Fruit fly (Drosophila melanogaster): ENCODE results near the gene CG42764.

DNA sequence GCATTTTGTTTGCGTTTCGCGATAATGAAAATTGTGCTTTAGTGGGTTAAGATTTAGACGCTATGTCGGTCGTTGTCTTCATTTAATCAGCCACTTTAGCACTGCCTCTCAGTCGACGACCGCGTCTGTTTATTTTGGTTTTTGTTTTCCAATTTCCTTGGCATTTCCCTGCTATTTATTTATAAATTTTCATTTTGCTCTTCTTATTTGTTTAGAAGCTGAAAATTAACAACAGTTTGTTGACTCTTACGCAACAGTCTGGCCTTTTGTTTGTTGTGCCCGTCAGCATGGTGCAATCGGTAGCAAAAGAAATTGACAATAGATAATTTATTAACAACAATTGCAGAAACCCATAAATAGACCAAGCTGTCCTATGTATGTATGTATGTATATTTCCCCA is 41.7 kb upstream of the CG42764 start:
- TF ChIP-seq CG8478 (optimal IDR thresholded peaks at IDR 0.05) (no peak), CTCF (optimal IDR thresholded peaks at IDR 0.05) (no peak)

Data from S2 (cell line).